Fruit fly (Drosophila melanogaster): ENCODE results near the gene Task7.

- TF ChIP-seq Snoo (tag; optimal IDR thresholded peaks at IDR 0.05), result no peak
- TF ChIP-seq CG34367 (tag; optimal IDR thresholded peaks at IDR 0.05), result no peak
- TF ChIP-seq CG15710 (tag; optimal IDR thresholded peaks at IDR 0.05), result no peak
- no peak for TF ChIP-seq D1 (tag; optimal IDR thresholded peaks at IDR 0.05)
- TF ChIP-seq CG8301 (tag; optimal IDR thresholded peaks at IDR 0.05), result no peak
- TF ChIP-seq EcR (GFP tag; optimal IDR thresholded peaks at IDR 0.05), result no peak
- TF ChIP-seq CG17806 (tag; optimal IDR thresholded peaks at IDR 0.05), result no peak
- TF ChIP-seq Ets98B (GFP tag; IDR thresholded peaks at IDR 0.05), result no peak
- no peak for TF ChIP-seq Pif1A (GFP tag; optimal IDR thresholded peaks at IDR 0.05)
- no peak for TF ChIP-seq fd96Ca (GFP tag; IDR thresholded peaks at IDR 0.05)
- TF ChIP-seq CG9948 (tag; optimal IDR thresholded peaks at IDR 0.05), result no peak
- TF ChIP-seq CG10348 (GFP tag; IDR thresholded peaks at IDR 0.05), result no peak
- TF ChIP-seq CG8159 (tag; optimal IDR thresholded peaks at IDR 0.05), result no peak
- TF ChIP-seq CG12605 (GFP tag; IDR thresholded peaks at IDR 0.05), result no peak
These were observed 48.9 kb downstream of the Task7 start, which contains the start of gene CG18473 for dm6 chr3R:9363066-9363719.
